Fruit fly (Drosophila melanogaster): ENCODE results near the gene Tsc1.

The Tsc1 gene

dm6 chr3R:24151924-24152809 lies 22.1 kb downstream of the Tsc1 start, which contains the start of the genes p38a and CG6178 (continued):
- TF ChIP-seq CG7368 (GFP tag; optimal IDR thresholded peaks at IDR 0.05) (peak; percentile 95), CG11902 (GFP tag; optimal IDR thresholded peaks at IDR 0.05) (peak; percentile 94), Sox14 (GFP tag; optimal IDR thresholded peaks at IDR 0.05) (peak; percentile 91), dac (GFP tag; optimal IDR thresholded peaks at IDR 0.05) (peak; percentile 96), CG11294 (GFP tag; IDR thresholded peaks at IDR 0.05) (peak; percentile 98), vri (GFP tag; optimal IDR thresholded peaks at IDR 0.05) (peak; percentile 82), Sox102F (GFP tag; optimal IDR thresholded peaks at IDR 0.05) (peak; percentile 93), Sox15 (GFP tag; optimal IDR thresholded peaks at IDR 0.05) (peak; percentile 94), pdm3 (GFP tag; optimal IDR thresholded peaks at IDR 0.05) (peak; percentile 89), CG6854 (GFP tag; optimal IDR thresholded peaks at IDR 0.05) (peak; percentile 95), dsx (GFP tag; optimal IDR thresholded peaks at IDR 0.05; ENCODE audit: poor library complexity, severe bottlenecking) (peak; percentile 98), CG31627 (GFP tag; optimal IDR thresholded peaks at IDR 0.05) (peak; percentile 83), spab (GFP tag; optimal IDR thresholded peaks at IDR 0.05) (peak; percentile 96), Eip75B (GFP tag; optimal IDR thresholded peaks at IDR 0.05) (peak; percentile 86), CG6276 (GFP tag; optimal IDR thresholded peaks at IDR 0.05) (peak; percentile 99), Hr39 (GFP tag; optimal IDR thresholded peaks at IDR 0.05) (peak; percentile 84), Lpt (GFP tag; optimal IDR thresholded peaks at IDR 0.05) (peak; percentile 96), Ets21C (GFP tag; optimal IDR thresholded peaks at IDR 0.05) (peak; percentile 72), CG6792 (GFP tag; optimal IDR thresholded peaks at IDR 0.05) (peak; percentile 95), esn (GFP tag; optimal IDR thresholded peaks at IDR 0.05) (peak; percentile 97), fd85E (GFP tag; optimal IDR thresholded peaks at IDR 0.05) (peak; percentile 72), CG3919 (GFP tag; optimal IDR thresholded peaks at IDR 0.05) (peak; percentile 96), Blimp-1 (GFP tag; optimal IDR thresholded peaks at IDR 0.05) (peak; percentile 95), CG10669 (GFP tag; optimal IDR thresholded peaks at IDR 0.05) (peak; percentile 97), CG8319 (GFP tag; optimal IDR thresholded peaks at IDR 0.05) (peak; percentile 88)

- TF ChIP-seq CG10631 (GFP tag; optimal IDR thresholded peaks at IDR 0.05), result peak; percentile 92
- peak; percentile 89 for TF ChIP-seq Gug (GFP tag; IDR thresholded peaks at IDR 0.05)
- TF ChIP-seq CG11294 (GFP tag; IDR thresholded peaks at IDR 0.05), result peak; percentile 94
- TF ChIP-seq svp (GFP tag), result no peak
- peak; percentile 88 for TF ChIP-seq CG8632 (GFP tag; optimal IDR thresholded peaks at IDR 0.05)
- TF ChIP-seq CG3032 (tag; optimal IDR thresholded peaks at IDR 0.05), result peak; percentile 92
- TF ChIP-seq CG9139 (GFP tag; optimal IDR thresholded peaks at IDR 0.05), result peak; percentile 67
- no peak for TF ChIP-seq Sox102F (GFP tag; optimal IDR thresholded peaks at IDR 0.05)
- peak; percentile 91 for TF ChIP-seq CG32006 (GFP tag; optimal IDR thresholded peaks at IDR 0.05)
- peak; percentile 85 for TF ChIP-seq Hr4 (GFP tag; optimal IDR thresholded peaks at IDR 0.05)
- peak; percentile 92 for TF ChIP-seq dsx (GFP tag; optimal IDR thresholded peaks at IDR 0.05; ENCODE audit: poor library complexity, severe bottlenecking)
- no peak for TF ChIP-seq fkh (GFP tag; optimal IDR thresholded peaks at IDR 0.05)
- TF ChIP-seq salr (GFP tag; optimal IDR thresholded peaks at IDR 0.05), result peak in 1 of 2 experiments; percentile 80
- peak; percentile 90 for TF ChIP-seq CG11902 (GFP tag; optimal IDR thresholded peaks at IDR 0.05)
- peak; percentile 89 for TF ChIP-seq esn (GFP tag; optimal IDR thresholded peaks at IDR 0.05)
- TF ChIP-seq Eip78C (GFP tag), result peak; percentile 94
- TF ChIP-seq Lpt (GFP tag; optimal IDR thresholded peaks at IDR 0.05), result peak; percentile 82
- peak; percentile 73 for TF ChIP-seq Eip93F (GFP tag; optimal IDR thresholded peaks at IDR 0.05)
- peak; percentile 86 for TF ChIP-seq CG6792 (GFP tag; optimal IDR thresholded peaks at IDR 0.05)
- TF ChIP-seq CG31627 (GFP tag; optimal IDR thresholded peaks at IDR 0.05), result peak; percentile 76
- TF ChIP-seq CG16779 (tag; optimal IDR thresholded peaks at IDR 0.05), result peak; percentile 74
- no peak for TF ChIP-seq CG1621 (tag; optimal IDR thresholded peaks at IDR 0.05)
- no peak for TF ChIP-seq fd85E (GFP tag; optimal IDR thresholded peaks at IDR 0.05)
- peak; percentile 81 for TF ChIP-seq CG7368 (GFP tag; optimal IDR thresholded peaks at IDR 0.05)
- TF ChIP-seq Sox15 (GFP tag; optimal IDR thresholded peaks at IDR 0.05), result peak; percentile 80
- no peak for TF ChIP-seq Eip75B (GFP tag; optimal IDR thresholded peaks at IDR 0.05)
- TF ChIP-seq net (GFP tag; optimal IDR thresholded peaks at IDR 0.05), result peak; percentile 84
- peak; percentile 92 for TF ChIP-seq OdsH (GFP tag; optimal IDR thresholded peaks at IDR 0.05)
- TF ChIP-seq Ets96B (tag; optimal IDR thresholded peaks at IDR 0.05), result peak; percentile 93
- TF ChIP-seq CG6808 (GFP tag; optimal IDR thresholded peaks at IDR 0.05), result no peak
- peak; percentile 83 for TF ChIP-seq cyc (GFP tag; optimal IDR thresholded peaks at IDR 0.05)
- TF ChIP-seq CG34406 (GFP tag; optimal IDR thresholded peaks at IDR 0.05), result peak; percentile 92
These were observed 31.2 kb downstream of the Tsc1 start, which contains the start of the genes Myo95E and TBC1d7 for dm6 chr3R:24161173-24161811. Myo95E (minus strand) TSS chr3R:24161498. TBC1d7 (plus strand) TSS chr3R:24161727.

Measured in whole organism, prepupa.